Worm (Caenorhabditis elegans) whole organism, L2 larva: ENCODE data around the gene btb-9.
"Not testable (repeated sequence)": the region's sequence is repeated elsewhere in the genome, so short reads cannot be mapped to it uniquely, and the experiment has no call there.

Experiments
- C34F6.9 ChIP-seq: fragments of 150-350 bp; optimal IDR thresholded peaks from 2 replicates; lab custom pipeline; 2014; ENCODE audit warnings: missing biosample characterization, missing genetic modification characterization
- F13H6.1 ChIP-seq: sonication (generic microtip); optimal IDR thresholded peaks from 2 replicates; lab custom pipeline; 2016; ENCODE audit warnings: missing genetic modification characterization, missing compliant biosample characterization
- R02D3.7 ChIP-seq: fragments of 150-350 bp; optimal IDR thresholded peaks from 2 replicates; lab custom pipeline; 2014; ENCODE audit warnings: missing biosample characterization, missing genetic modification characterization
- alr-1 ChIP-seq: fragments of 150-350 bp; optimal IDR thresholded peaks from 2 replicates; lab custom pipeline; 2014; ENCODE audit warnings: missing biosample characterization, missing genetic modification characterization
- aly-2 ChIP-seq: fragments of 150-350 bp; optimal IDR thresholded peaks from 2 replicates; lab custom pipeline; 2014; ENCODE audit warnings: missing biosample characterization, missing genetic modification characterization
- ama-1 ChIP-seq: fragments of 150-350 bp; optimal IDR thresholded peaks from 2 replicates; lab custom pipeline; 2018; ENCODE audit warnings: inconsistent platforms
- ceh-82 ChIP-seq: fragments of 150-350 bp; optimal IDR thresholded peaks from 2 replicates; lab custom pipeline; 2014; ENCODE audit warnings: missing biosample characterization, missing genetic modification characterization
- dmd-4 ChIP-seq: sonication (generic microtip); optimal IDR thresholded peaks from 2 replicates; lab custom pipeline; 2017; ENCODE audit warnings: missing biosample characterization, missing genetic modification characterization
- egl-27 ChIP-seq: sonication (generic microtip); optimal IDR thresholded peaks from 3 replicates; lab custom pipeline; 2017; ENCODE audit warnings: missing biosample characterization, missing genetic modification reagents, missing genetic modification characterization
- fos-1 ChIP-seq: fragments of 150-350 bp; optimal IDR thresholded peaks from 2 replicates; lab custom pipeline; 2014; ENCODE audit warnings: missing biosample characterization, missing genetic modification characterization
- gmeb-1 ChIP-seq: fragments of 150-350 bp; optimal IDR thresholded peaks from 2 replicates; lab custom pipeline; 2014; ENCODE audit warnings: missing biosample characterization, missing genetic modification characterization
- lin-11 ChIP-seq: fragments of 150-350 bp; sonication (generic microtip); optimal IDR thresholded peaks from 2 replicates; lab custom pipeline; 2014; ENCODE audit warnings: missing biosample characterization, missing genetic modification characterization, inconsistent platforms, mixed read lengths
- lin-13 ChIP-seq: fragments of 150-350 bp; optimal IDR thresholded peaks from 2 replicates; lab custom pipeline; 2014; ENCODE audit warnings: missing biosample characterization, missing genetic modification reagents, missing genetic modification characterization
- lin-39 ChIP-seq: fragments of 150-350 bp; optimal IDR thresholded peaks from 2 replicates; lab custom pipeline; 2014; ENCODE audit warnings: missing biosample characterization, missing genetic modification reagents, missing genetic modification characterization
- lsy-2 ChIP-seq, 2 experiments: fragments of 150-350 bp in 1 of 2; sonication (generic microtip) in 1 of 2; optimal IDR thresholded peaks; 2 replicates each; lab custom pipeline; 2014 to 2017; ENCODE audit warnings: missing biosample characterization in 2 of 2, missing genetic modification characterization in 2 of 2
- mbf-1 ChIP-seq: sonication (generic microtip); optimal IDR thresholded peaks from 2 replicates; lab custom pipeline; 2017; ENCODE audit warnings: missing biosample characterization, missing genetic modification characterization
- nhr-10 ChIP-seq: sonication (generic microtip); optimal IDR thresholded peaks from 2 replicates; lab custom pipeline; 2017; ENCODE audit warnings: missing biosample characterization, missing genetic modification characterization
- nhr-12 ChIP-seq: fragments of 150-350 bp; optimal IDR thresholded peaks from 2 replicates; lab custom pipeline; 2014; ENCODE audit warnings: missing biosample characterization, missing genetic modification characterization
- nhr-23 ChIP-seq: fragments of 150-350 bp; optimal IDR thresholded peaks from 2 replicates; lab custom pipeline; 2014; ENCODE audit warnings: missing biosample characterization, missing genetic modification reagents, missing genetic modification characterization
- nhr-25 ChIP-seq: fragments of 150-350 bp; sonication (generic microtip); optimal IDR thresholded peaks from 3 replicates; lab custom pipeline; 2014; ENCODE audit warnings: missing biosample characterization, missing genetic modification characterization
- nhr-6 ChIP-seq: fragments of 150-350 bp; optimal IDR thresholded peaks from 2 replicates; lab custom pipeline; 2014; ENCODE audit warnings: missing biosample characterization, missing genetic modification characterization
- nhr-77 ChIP-seq: fragments of 150-350 bp; optimal IDR thresholded peaks from 2 replicates; lab custom pipeline; 2014; ENCODE audit warnings: missing biosample characterization, missing genetic modification characterization
- skn-1 ChIP-seq: sonication (generic microtip); optimal IDR thresholded peaks from 2 replicates; lab custom pipeline; 2017; ENCODE audit warnings: missing biosample characterization, missing genetic modification characterization
- sma-3 ChIP-seq: sonication (generic microtip); optimal IDR thresholded peaks from 2 replicates; lab custom pipeline; 2016; ENCODE audit warnings: missing genetic modification reagents, missing genetic modification characterization, missing compliant biosample characterization
- sma-9 ChIP-seq, 2 experiments: fragments of 150-350 bp in 1 of 2; sonication (generic microtip) in 1 of 2; optimal IDR thresholded peaks; 2 replicates each; lab custom pipeline; 2014 to 2016; ENCODE audit warnings: missing genetic modification characterization in 2 of 2, mild to moderate bottlenecking in 1 of 2, missing biosample characterization in 1 of 2, missing compliant biosample characterization in 1 of 2, missing genetic modification reagents in 1 of 2, moderate library complexity in 1 of 2
- unc-39 ChIP-seq: fragments of 150-350 bp; optimal IDR thresholded peaks from 2 replicates; lab custom pipeline; 2014; ENCODE audit warnings: missing biosample characterization, missing genetic modification characterization
- unc-55 ChIP-seq: fragments of 150-350 bp; sonication (generic microtip); optimal IDR thresholded peaks from 3 replicates; lab custom pipeline; 2014; ENCODE audit warnings: missing biosample characterization, missing genetic modification reagents, missing genetic modification characterization
- zag-1 ChIP-seq: fragments of 150-350 bp; optimal IDR thresholded peaks from 2 replicates; lab custom pipeline; 2014; ENCODE audit warnings: missing biosample characterization, missing genetic modification characterization
- ztf-1 ChIP-seq: fragments of 200-800 bp; sonication (Bioruptor generic); conservative IDR thresholded peaks from 2 replicates; pipeline ENCODE4 v1.3.6; 2022; ENCODE audit warnings: missing genetic modification characterization, missing compliant biosample characterization

Gene btb-9

ce11 chrII:1759602-1760001, 31.3 kb downstream of the btb-9 start, which contains the start of gene F36H5.18:
TSS of gene F36H5.18 (plus strand) at chrII:1759902.
- TF ChIP-seq gmeb-1 (tag; lab: Kevin White, UChicago) (no peak), ztf-1 (no peak), lin-11 (tag; lab: Kevin White, UChicago) (no peak)
- TF ChIP-seq, all 48 proteins: peak for 0

DNA sequence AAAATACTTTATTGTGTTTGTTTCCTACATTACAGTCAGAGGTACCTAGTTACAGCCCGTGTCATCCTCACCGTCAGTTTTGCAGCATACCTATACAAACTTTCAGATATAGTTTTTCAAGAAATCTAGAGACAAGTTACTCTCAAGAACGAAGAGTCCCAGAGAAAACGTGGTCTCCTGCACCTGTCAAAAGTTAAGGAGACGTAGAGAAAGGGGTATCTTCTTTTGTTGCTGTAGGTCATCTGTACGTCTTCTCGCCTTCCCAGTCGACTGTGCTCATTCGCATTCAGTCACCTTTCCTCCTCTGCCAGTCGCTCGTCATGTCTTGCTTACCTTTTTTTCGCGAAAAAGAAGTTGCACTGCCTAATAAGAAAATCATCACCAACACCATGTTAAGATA, 33.3 kb downstream of the btb-9 start, which contains the start of gene F36H5.4:
TSS of gene F36H5.4 (plus strand) at position 301 of the 400 bp plus-strand sequence.
- no peak for TF ChIP-seq lin-13
- TF ChIP-seq zag-1 (tag; lab: Kevin White, UChicago): no peak
- no peak for TF ChIP-seq sma-9 (GFP tag; optimal IDR thresholded peaks at IDR 0.05; lab: Kevin White, UChicago)
- TF ChIP-seq sma-9 (tag; optimal IDR thresholded peaks at IDR 0.05; lab: Kevin White, UChicago): no peak
- no peak for TF ChIP-seq nhr-12
- no peak for TF ChIP-seq C34F6.9
- no peak for TF ChIP-seq ztf-1
- TF ChIP-seq gmeb-1 (tag; lab: Kevin White, UChicago): no peak
- TF ChIP-seq alr-1 (tag; lab: Kevin White, UChicago): no peak
- no peak for TF ChIP-seq dmd-4 (tag; lab: Kevin White, UChicago)
- no peak for TF ChIP-seq unc-39
- TF ChIP-seq ceh-82 (tag; lab: Kevin White, UChicago): no peak
- TF ChIP-seq aly-2: no peak
- TF ChIP-seq R02D3.7 (tag; lab: Kevin White, UChicago): no peak
- TF ChIP-seq nhr-23 (tag; lab: Kevin White, UChicago): no peak
- no peak for TF ChIP-seq nhr-77 (tag; lab: Kevin White, UChicago)
- TF ChIP-seq mbf-1 (tag; lab: Kevin White, UChicago): no peak
- TF ChIP-seq fos-1 (tag; lab: Kevin White, UChicago): no peak
- no peak for TF ChIP-seq ama-1 (lab: Kevin White, UChicago)
- no peak for TF ChIP-seq F13H6.1
- no peak for TF ChIP-seq nhr-10 (tag; lab: Kevin White, UChicago)

DNA sequence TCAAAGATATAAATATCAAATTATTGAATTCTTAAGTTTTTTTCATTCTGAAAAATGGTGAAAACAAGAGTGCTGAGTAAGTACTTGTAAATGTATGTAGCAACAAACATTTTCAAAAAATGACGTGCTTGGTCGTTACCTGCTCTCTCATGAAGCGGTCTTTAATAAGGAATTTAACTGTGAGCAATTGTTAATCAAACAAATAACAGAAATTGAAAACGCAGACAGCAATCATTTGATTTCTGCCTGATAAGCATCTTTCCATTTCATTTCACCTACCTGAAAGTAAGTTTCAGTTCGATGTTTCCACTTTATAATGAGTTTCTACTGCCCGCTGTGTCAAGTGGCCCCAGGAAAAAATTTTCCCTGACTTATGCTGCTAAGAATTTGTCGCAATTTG, 34.8 kb downstream of the btb-9 start, which contains the start of gene math-28:
TSS of gene math-28 (plus strand) at position 301 of the 400 bp plus-strand sequence.
- TF ChIP-seq nhr-77 (tag; lab: Kevin White, UChicago): no peak
- no peak for TF ChIP-seq egl-27 (tag; lab: Kevin White, UChicago)
- no peak for TF ChIP-seq unc-39
- TF ChIP-seq gmeb-1 (tag; lab: Kevin White, UChicago): no peak
- TF ChIP-seq mbf-1 (tag; lab: Kevin White, UChicago): no peak
- no peak for TF ChIP-seq R02D3.7 (tag; lab: Kevin White, UChicago)

DNA sequence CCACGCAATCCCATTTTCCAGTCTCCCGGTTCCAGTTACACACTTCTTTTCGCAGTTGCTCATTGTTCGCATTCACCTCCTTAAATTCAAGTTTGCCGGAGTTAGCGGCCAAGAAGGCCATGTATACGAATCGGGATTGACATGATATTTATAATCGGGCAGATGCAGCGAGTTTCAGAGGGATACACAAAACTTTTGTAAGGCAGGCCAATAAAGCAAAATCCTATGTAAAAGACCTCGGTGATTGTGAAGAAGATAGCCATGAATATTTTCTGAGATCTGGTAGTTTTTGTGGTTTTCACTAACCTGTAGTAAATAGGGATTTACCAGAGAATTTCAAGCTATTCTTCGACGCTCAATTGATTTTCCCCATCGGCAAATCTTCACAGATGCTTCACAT, 38.4 kb downstream of the btb-9 start:
- TF ChIP-seq nhr-10 (tag; lab: Kevin White, UChicago) (no peak), sma-3 (GFP tag; lab: Kevin White, UChicago) (no peak), skn-1 (tag; lab: Kevin White, UChicago) (no peak), C34F6.9 (no peak), lin-11 (tag; lab: Kevin White, UChicago) (no peak), nhr-25 (tag; lab: Kevin White, UChicago) (no peak), lin-39 (tag; lab: Kevin White, UChicago) (no peak), fos-1 (tag; lab: Kevin White, UChicago) (no peak), lin-13 (no peak), sma-9 (GFP tag; optimal IDR thresholded peaks at IDR 0.05; lab: Kevin White, UChicago) (no peak), sma-9 (tag; optimal IDR thresholded peaks at IDR 0.05; lab: Kevin White, UChicago) (no peak), unc-55 (GFP tag; lab: Kevin White, UChicago) (no peak), ama-1 (lab: Kevin White, UChicago) (no peak), aly-2 (no peak)

ce11 chrII:1767458-1767857, 39.2 kb downstream of the btb-9 start:
- TF ChIP-seq fos-1 (tag; lab: Kevin White, UChicago): peak; percentile 34

DNA sequence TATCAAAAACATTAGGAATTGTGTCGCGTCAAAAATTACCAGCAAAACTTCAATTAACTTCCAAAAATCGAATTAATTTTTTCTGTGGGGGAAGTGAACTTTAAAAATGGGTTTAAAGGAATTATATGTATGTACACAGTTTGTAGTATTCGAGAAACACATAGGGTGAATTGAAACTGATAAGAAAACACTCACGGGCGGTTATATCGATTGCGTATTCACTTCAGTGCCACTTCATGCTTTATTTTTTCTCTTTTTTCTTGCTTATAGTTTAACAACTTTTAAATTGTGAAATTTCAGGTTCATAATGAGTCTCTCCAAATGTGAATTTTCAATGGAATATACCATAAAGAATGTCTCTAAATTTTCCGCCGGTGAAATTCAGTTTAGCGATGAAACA, 43.0 kb downstream of the btb-9 start, which contains the start of gene math-26:
TSS of gene math-26 (plus strand) at position 301 of the 400 bp plus-strand sequence.
- TF ChIP-seq nhr-10 (tag; lab: Kevin White, UChicago); nhr-6 (tag; lab: Kevin White, UChicago); lsy-2 (tag; optimal IDR thresholded peaks at IDR 0.05; lab: Kevin White, UChicago): not testable (repeated sequence)
